Worm (Caenorhabditis elegans): Measurements from ENCODE around the gene mdt-8.

mdt-8 gene

DNA sequence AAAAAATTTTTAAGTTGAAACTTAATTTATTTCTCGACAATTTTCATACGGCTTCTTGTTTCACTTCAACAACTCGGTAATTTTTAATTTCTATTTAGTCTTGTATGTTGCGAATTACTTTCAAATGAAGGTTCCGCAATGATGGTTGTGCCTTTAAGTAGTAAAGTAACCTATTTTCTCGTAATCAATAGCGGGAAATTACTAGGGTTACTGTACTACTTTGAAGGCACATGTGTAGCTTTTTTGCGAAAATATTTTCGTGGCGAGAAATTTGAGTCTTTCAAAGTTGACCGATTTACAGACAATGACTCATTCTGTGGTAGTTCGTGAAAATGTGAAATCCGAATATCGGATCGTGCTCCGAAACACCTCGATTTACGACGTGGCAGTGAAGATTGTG is 15.4 kb downstream of the mdt-8 start, which contains the start of gene B0334.10:
B0334.10 (plus strand) TSS at position 301 of the 400 bp plus-strand sequence.
- no peak for TF ChIP-seq mab-5 (tag; optimal IDR thresholded peaks at IDR 0.05)
- no peak for TF ChIP-seq nhr-129 (tag; optimal IDR thresholded peaks at IDR 0.05)
- TF ChIP-seq sma-9 (GFP tag; optimal IDR thresholded peaks at IDR 0.05): no peak
- TF ChIP-seq sma-9 (tag; optimal IDR thresholded peaks at IDR 0.05): no peak
- TF ChIP-seq unc-62 (GFP tag; optimal IDR thresholded peaks at IDR 0.05): no peak
- TF ChIP-seq ztf-4 (tag; optimal IDR thresholded peaks at IDR 0.05): no peak
- TF ChIP-seq sem-4 (tag; optimal IDR thresholded peaks at IDR 0.05): no peak
- no peak for TF ChIP-seq ceh-16 (tag; optimal IDR thresholded peaks at IDR 0.05)
- TF ChIP-seq unc-39 (tag; optimal IDR thresholded peaks at IDR 0.05): no peak

DNA sequence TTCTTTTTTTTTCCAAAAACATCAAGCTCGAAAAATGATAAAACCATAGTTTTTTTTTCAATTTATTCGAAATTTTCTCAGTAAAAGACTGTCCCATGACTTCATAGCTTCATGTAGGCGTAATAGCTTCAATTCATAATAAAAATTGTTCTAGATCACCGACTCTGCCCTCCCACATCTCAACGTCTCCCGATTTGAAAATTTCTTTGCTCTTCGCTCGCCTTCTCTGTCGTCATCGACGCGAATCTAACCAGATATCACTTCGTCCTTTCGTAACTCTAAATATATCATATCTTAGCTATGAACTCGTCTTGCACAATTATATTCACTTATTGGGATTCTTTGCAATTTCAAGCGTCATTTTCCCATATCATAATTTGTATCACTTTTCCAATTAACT is 18.8 kb downstream of the mdt-8 start, which contains the start of gene srh-44:
srh-44 (plus strand) TSS at position 301 of the 400 bp plus-strand sequence.
- TF ChIP-seq dmd-4 (tag; optimal IDR thresholded peaks at IDR 0.05) (no peak), nhr-6 (tag; optimal IDR thresholded peaks at IDR 0.05) (no peak), gmeb-1 (tag; optimal IDR thresholded peaks at IDR 0.05) (no peak), egl-27 (tag; optimal IDR thresholded peaks at IDR 0.05) (no peak), sem-4 (tag; optimal IDR thresholded peaks at IDR 0.05) (no peak), mdl-1 (tag; optimal IDR thresholded peaks at IDR 0.05) (no peak), ama-1 (optimal IDR thresholded peaks at IDR 0.05) (no peak), lsy-2 (tag; optimal IDR thresholded peaks at IDR 0.05) (no peak), unc-62 (GFP tag; optimal IDR thresholded peaks at IDR 0.05) (no peak), sma-3 (GFP tag; optimal IDR thresholded peaks at IDR 0.05) (no peak), crh-2 (tag; optimal IDR thresholded peaks at IDR 0.05) (no peak), mbf-1 (tag; optimal IDR thresholded peaks at IDR 0.05) (no peak), nhr-11 (tag; optimal IDR thresholded peaks at IDR 0.05) (no peak), ceh-16 (tag; optimal IDR thresholded peaks at IDR 0.05) (no peak), nhr-12 (tag; optimal IDR thresholded peaks at IDR 0.05) (no peak), lin-39 (tag; optimal IDR thresholded peaks at IDR 0.05) (no peak)

DNA sequence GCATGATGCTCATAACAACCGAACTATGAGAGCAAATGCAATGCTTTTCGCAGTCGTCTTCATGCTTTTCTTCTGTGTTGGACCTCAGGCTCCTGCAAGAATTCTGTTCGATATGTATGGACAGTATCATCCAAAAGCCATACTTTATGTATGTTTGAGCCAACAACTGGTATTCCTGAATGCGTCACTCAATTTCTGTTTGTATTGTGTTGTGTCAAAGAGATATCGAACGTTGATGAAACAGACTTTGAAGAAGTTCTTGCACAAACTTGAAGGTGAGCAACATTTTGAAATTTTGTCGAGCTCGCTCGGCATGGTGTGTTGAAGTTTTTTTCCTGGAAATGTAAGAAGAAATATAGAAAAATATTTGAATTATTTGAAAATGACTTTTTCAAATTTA is 20.7 kb downstream of the mdt-8 start:
- no peak for TF ChIP-seq nhr-23 (tag; optimal IDR thresholded peaks at IDR 0.05)
- TF ChIP-seq aly-2 (tag; optimal IDR thresholded peaks at IDR 0.05): no peak
- no peak for TF ChIP-seq sma-3 (GFP tag; optimal IDR thresholded peaks at IDR 0.05)
- TF ChIP-seq nhr-11 (tag; optimal IDR thresholded peaks at IDR 0.05): no peak
- TF ChIP-seq unc-55 (GFP tag; optimal IDR thresholded peaks at IDR 0.05): no peak
- TF ChIP-seq ztf-4 (tag; optimal IDR thresholded peaks at IDR 0.05): no peak
- no peak for TF ChIP-seq blmp-1 (tag; optimal IDR thresholded peaks at IDR 0.05; ENCODE audit: insufficient read depth)
- TF ChIP-seq dmd-4 (tag; optimal IDR thresholded peaks at IDR 0.05): no peak

DNA sequence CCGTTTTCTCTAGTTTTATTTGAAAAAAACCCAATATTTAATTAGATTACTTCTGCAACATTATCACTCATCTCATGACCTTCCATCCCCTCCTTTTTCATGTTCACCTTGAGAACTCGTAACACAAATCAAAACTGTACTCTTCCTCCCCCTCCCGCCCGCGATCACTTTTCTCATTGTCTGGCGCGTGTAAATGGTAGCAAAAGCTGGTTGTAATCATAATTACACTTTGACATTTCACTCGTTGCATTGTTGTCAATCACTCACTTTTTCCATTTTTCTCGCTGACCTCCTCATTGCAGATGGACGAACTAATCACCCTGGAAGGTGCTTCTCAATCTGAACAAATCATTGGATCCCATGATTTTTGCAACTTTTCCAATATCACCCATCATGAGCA is 23.2 kb downstream of the mdt-8 start, which contains the start of gene npr-41:
npr-41 (plus strand) TSS at position 301 of the 400 bp plus-strand sequence.
- TF ChIP-seq elt-1 (tag; optimal IDR thresholded peaks at IDR 0.05) (no peak), ama-1 (optimal IDR thresholded peaks at IDR 0.05) (no peak), elt-3 (tag; optimal IDR thresholded peaks at IDR 0.05) (no peak), sma-9 (GFP tag; optimal IDR thresholded peaks at IDR 0.05) (no peak), sma-9 (tag; optimal IDR thresholded peaks at IDR 0.05) (no peak), mbf-1 (tag; optimal IDR thresholded peaks at IDR 0.05) (no peak), blmp-1 (tag; optimal IDR thresholded peaks at IDR 0.05; ENCODE audit: insufficient read depth) (no peak), fos-1 (tag; optimal IDR thresholded peaks at IDR 0.05) (no peak), F13H6.1 (tag; optimal IDR thresholded peaks at IDR 0.05) (no peak)

DNA sequence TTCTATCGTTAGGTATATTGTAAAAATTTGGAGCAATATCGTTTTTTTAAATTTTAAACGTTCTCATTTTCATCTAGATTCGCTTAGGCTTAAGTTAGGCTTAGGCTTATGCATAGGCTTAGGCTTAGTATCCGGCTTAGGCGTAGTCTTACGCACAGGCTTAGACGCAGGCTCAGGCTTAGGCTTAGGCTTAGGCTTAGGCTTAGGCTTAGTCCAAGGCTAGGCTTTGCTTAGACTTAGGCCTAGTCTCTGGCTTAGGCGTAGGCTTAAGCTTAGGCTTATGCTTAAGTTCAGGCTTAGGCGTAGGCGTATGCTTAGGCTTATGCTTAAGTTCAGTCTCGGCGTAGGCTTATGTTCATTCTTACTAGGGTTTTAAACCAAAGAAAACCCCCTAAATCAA is 29.9 kb downstream of the mdt-8 start:
- TF ChIP-seq sma-9 (GFP tag; optimal IDR thresholded peaks at IDR 0.05) (no peak), sma-9 (tag; optimal IDR thresholded peaks at IDR 0.05) (no peak), lin-39 (tag; optimal IDR thresholded peaks at IDR 0.05) (no peak), sem-4 (tag; optimal IDR thresholded peaks at IDR 0.05) (no peak), dmd-4 (tag; optimal IDR thresholded peaks at IDR 0.05) (no peak)

DNA sequence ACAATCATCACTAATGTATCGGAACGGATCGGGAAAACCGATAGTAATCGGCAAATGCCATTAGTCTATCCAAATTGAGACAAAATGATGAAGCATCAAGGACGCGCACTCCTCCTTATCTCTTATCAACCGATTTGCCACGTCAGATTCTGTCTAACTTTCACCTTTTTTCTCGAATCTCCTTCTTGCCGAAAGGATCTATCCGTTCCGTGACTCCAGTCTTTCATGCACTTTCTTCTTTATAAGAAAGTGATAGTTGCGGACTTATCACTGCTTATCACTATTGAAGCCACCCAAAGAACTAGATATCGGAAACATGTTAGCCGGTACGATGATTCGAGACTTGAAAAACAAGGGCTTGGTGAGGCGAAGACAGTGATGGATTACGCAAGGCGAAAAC is 31.7 kb downstream of the mdt-8 start:
- TF ChIP-seq C34F6.9 (tag; optimal IDR thresholded peaks at IDR 0.05): no peak
- no peak for TF ChIP-seq nhr-10 (tag; optimal IDR thresholded peaks at IDR 0.05)
- peak; percentile 56 for TF ChIP-seq sma-9 (GFP tag; optimal IDR thresholded peaks at IDR 0.05)
- no peak for TF ChIP-seq sma-9 (tag; optimal IDR thresholded peaks at IDR 0.05)
- TF ChIP-seq nhr-12 (tag; optimal IDR thresholded peaks at IDR 0.05): no peak
- no peak for TF ChIP-seq F13H6.1 (tag; optimal IDR thresholded peaks at IDR 0.05)
- no peak for TF ChIP-seq unc-62 (GFP tag; optimal IDR thresholded peaks at IDR 0.05)
- no peak for TF ChIP-seq nhr-237 (tag; optimal IDR thresholded peaks at IDR 0.05)
- TF ChIP-seq nhr-21 (tag; optimal IDR thresholded peaks at IDR 0.05): peak; percentile 84
- no peak for TF ChIP-seq elt-1 (tag; optimal IDR thresholded peaks at IDR 0.05)
- TF ChIP-seq sem-4 (tag; optimal IDR thresholded peaks at IDR 0.05): no peak
- TF ChIP-seq egl-27 (tag; optimal IDR thresholded peaks at IDR 0.05): no peak
- no peak for TF ChIP-seq nhr-23 (tag; optimal IDR thresholded peaks at IDR 0.05)
- TF ChIP-seq nhr-25 (tag; optimal IDR thresholded peaks at IDR 0.05): peak; percentile 7
- peak; percentile 90 for TF ChIP-seq blmp-1 (tag; optimal IDR thresholded peaks at IDR 0.05; ENCODE audit: insufficient read depth)
- TF ChIP-seq dmd-4 (tag; optimal IDR thresholded peaks at IDR 0.05): no peak
- no peak for TF ChIP-seq zag-1 (tag; optimal IDR thresholded peaks at IDR 0.05)
- TF ChIP-seq alr-1 (tag; optimal IDR thresholded peaks at IDR 0.05): no peak
- no peak for TF ChIP-seq mbf-1 (tag; optimal IDR thresholded peaks at IDR 0.05)
- TF ChIP-seq lin-13 (GFP tag; optimal IDR thresholded peaks at IDR 0.05): no peak
- no peak for TF ChIP-seq ceh-82 (tag; optimal IDR thresholded peaks at IDR 0.05)
- peak in 1 of 2 experiments; percentile 12 for TF ChIP-seq lsy-2 (tag; optimal IDR thresholded peaks at IDR 0.05)
- peak; percentile 5 for TF ChIP-seq crh-2 (tag; optimal IDR thresholded peaks at IDR 0.05)
- TF ChIP-seq snpc-4 (tag; optimal IDR thresholded peaks at IDR 0.05): no peak
- TF ChIP-seq ztf-11 (tag; optimal IDR thresholded peaks at IDR 0.05): no peak
- no peak for TF ChIP-seq peb-1 (tag; optimal IDR thresholded peaks at IDR 0.05)

Data from whole organism, L2 larva.